Worm (Caenorhabditis elegans) whole organism, midembryonic: ENCODE data around the gene acr-14.

Experiments
- T22C8.4 ChIP-seq: fragments of 200-800 bp; sonication (Bioruptor generic); IDR thresholded peaks from 2 replicates; pipeline ENCODE4 v1.3.6; 2022; ENCODE audit warnings: missing genetic modification characterization, missing compliant biosample characterization
- cog-1 ChIP-seq: sonication (generic microtip); optimal IDR thresholded peaks from 2 replicates; lab custom pipeline; 2016; ENCODE audit warnings: missing genetic modification characterization, missing compliant biosample characterization
- flt-1 ChIP-seq: fragments of 200-800 bp; sonication (Bioruptor generic); IDR thresholded peaks from 2 replicates; pipeline ENCODE4 v1.3.6; 2022; ENCODE audit warnings: missing genetic modification characterization, missing compliant biosample characterization
- klf-2 ChIP-seq: fragments of 200-800 bp; sonication (Bioruptor generic); conservative IDR thresholded peaks from 2 replicates; pipeline ENCODE4 v1.3.6; 2022; ENCODE audit warnings: missing genetic modification reagents, missing genetic modification characterization, missing compliant biosample characterization
- med-1 ChIP-seq: sonication (generic microtip); optimal IDR thresholded peaks from 2 replicates; lab custom pipeline; 2017; ENCODE audit warnings: missing genetic modification characterization, mild to moderate bottlenecking, missing compliant biosample characterization, antibody characterized with exemption, missing genetic modification reagents; ENCODE audit not compliant: insufficient read depth
- ref-1 ChIP-seq: fragments of 200-800 bp; sonication (Bioruptor generic); conservative IDR thresholded peaks from 2 replicates; pipeline ENCODE4 v1.3.6; 2022; ENCODE audit warnings: missing genetic modification reagents, missing genetic modification characterization, missing compliant biosample characterization
- tab-1 ChIP-seq: fragments of 200-800 bp; sonication (Bioruptor generic); IDR thresholded peaks from 2 replicates; pipeline ENCODE4 v1.3.6; 2022; ENCODE audit warnings: missing genetic modification characterization, missing compliant biosample characterization
- ztf-23 ChIP-seq: fragments of 200-800 bp; sonication (Bioruptor generic); IDR thresholded peaks from 2 replicates; pipeline ENCODE4 v1.3.6; 2022; ENCODE audit warnings: missing genetic modification reagents, missing genetic modification characterization, missing compliant biosample characterization
- ztf-29 ChIP-seq: fragments of 200-800 bp; sonication (Bioruptor generic); IDR thresholded peaks from 2 replicates; pipeline ENCODE4 v1.3.6; 2022; ENCODE audit warnings: missing genetic modification reagents, missing genetic modification characterization, missing compliant biosample characterization

Gene acr-14

ce11 chrII:8170374-8170773 lies 6.6 kb downstream of the acr-14 start, which contains the start of gene T05C12.11:
TSS of gene T05C12.11 (minus strand) at chrII:8170474.
- no peak for TF ChIP-seq ref-1
- TF ChIP-seq cog-1 (tag; lab: Kevin White, UChicago) = no peak
- no peak for TF ChIP-seq T22C8.4
- TF ChIP-seq med-1 (GFP tag; lab: Kevin White, UChicago) = no peak
- no peak for TF ChIP-seq klf-2 (GFP tag; lab: Robert Waterston, UW)
- no peak for TF ChIP-seq ztf-23
- TF ChIP-seq ztf-29 (GFP tag; lab: Robert Waterston, UW) = no peak
- TF ChIP-seq flt-1 (GFP tag; lab: Robert Waterston, UW) = no peak
- no peak for TF ChIP-seq tab-1

- TF ChIP-seq ztf-29 (GFP tag; lab: Robert Waterston, UW) (no peak), ztf-23 (no peak), tab-1 (no peak), T22C8.4 (no peak), ref-1 (no peak), med-1 (GFP tag; lab: Kevin White, UChicago) (no peak), klf-2 (GFP tag; lab: Robert Waterston, UW) (no peak), flt-1 (GFP tag; lab: Robert Waterston, UW) (no peak), cog-1 (tag; lab: Kevin White, UChicago) (no peak)
Observed at ce11 chrII:8169283-8169682, 7.7 kb downstream of the acr-14 start, which contains the start of gene T05C12.15. TSS of gene T05C12.15 (plus strand) at chrII:8169583.

- no peak for TF ChIP-seq ztf-29 (GFP tag; lab: Robert Waterston, UW)
- TF ChIP-seq cog-1 (tag; lab: Kevin White, UChicago) = no peak
- no peak for TF ChIP-seq T22C8.4
- TF ChIP-seq flt-1 (GFP tag; lab: Robert Waterston, UW) = no peak
- TF ChIP-seq ztf-23 = no peak
- no peak for TF ChIP-seq tab-1
Observed at ce11 chrII:8162120-8162648, 14.8 kb downstream of the acr-14 start, which contains the start of the genes emb-27 and rrf-3. TSS of gene emb-27 (minus strand) at chrII:8162170. TSS of gene rrf-3 (plus strand) at chrII:8162465.

DNA sequence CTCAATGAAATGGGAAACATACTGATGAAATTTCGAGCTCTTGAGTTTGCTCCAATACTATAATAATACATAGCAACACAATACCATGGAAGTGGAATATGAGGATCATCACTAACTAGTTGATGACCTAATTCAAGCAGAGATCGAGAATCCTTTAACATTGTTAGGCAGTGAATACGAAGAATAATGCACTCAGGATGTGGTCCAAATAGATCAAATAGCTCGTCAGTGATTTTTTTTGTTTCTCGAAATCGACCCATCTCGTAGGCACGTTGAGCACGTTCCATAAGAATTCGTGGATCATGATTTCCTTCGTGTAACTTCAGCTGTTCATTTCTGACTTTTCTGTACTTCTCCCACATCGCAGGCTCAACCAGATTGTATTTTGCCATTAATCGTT lies 16.1 kb downstream of the acr-14 start:
- TF ChIP-seq tab-1 (no peak), ztf-23 (no peak), flt-1 (GFP tag; lab: Robert Waterston, UW) (no peak), klf-2 (GFP tag; lab: Robert Waterston, UW) (no peak), T22C8.4 (no peak), cog-1 (tag; lab: Kevin White, UChicago) (no peak), ref-1 (no peak), ztf-29 (GFP tag; lab: Robert Waterston, UW) (no peak), med-1 (GFP tag; lab: Kevin White, UChicago) (no peak)

DNA sequence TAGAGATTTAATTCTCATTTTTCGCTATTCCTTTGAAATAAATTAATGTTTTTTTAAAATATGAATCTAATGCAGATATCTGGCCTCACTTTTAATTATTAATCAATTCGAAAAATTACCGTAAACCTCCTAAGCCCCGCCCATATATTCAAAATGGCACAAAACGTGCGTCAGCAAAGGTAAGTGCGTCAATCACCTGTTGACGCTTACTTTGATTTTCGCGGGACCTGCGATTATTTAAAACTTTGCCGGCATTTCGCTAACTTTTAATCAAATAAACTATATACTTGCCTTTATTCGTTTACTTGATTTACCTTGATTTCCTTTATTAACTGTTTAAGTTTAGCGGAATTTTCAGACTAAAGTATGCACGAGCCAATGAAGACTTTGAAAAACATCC lies 19.0 kb downstream of the acr-14 start, which contains the start of gene pch-2:
TSS of gene pch-2 (plus strand) at position 359 of the 400 bp plus-strand sequence.
- TF ChIP-seq ztf-29 (GFP tag; lab: Robert Waterston, UW) = no peak
- no peak for TF ChIP-seq flt-1 (GFP tag; lab: Robert Waterston, UW)
- TF ChIP-seq ztf-23 = no peak
- no peak for TF ChIP-seq klf-2 (GFP tag; lab: Robert Waterston, UW)
- TF ChIP-seq tab-1 = no peak
- TF ChIP-seq ref-1 = no peak
- TF ChIP-seq med-1 (GFP tag; lab: Kevin White, UChicago) = no peak
- TF ChIP-seq cog-1 (tag; lab: Kevin White, UChicago) = no peak
- TF ChIP-seq T22C8.4 = no peak

DNA sequence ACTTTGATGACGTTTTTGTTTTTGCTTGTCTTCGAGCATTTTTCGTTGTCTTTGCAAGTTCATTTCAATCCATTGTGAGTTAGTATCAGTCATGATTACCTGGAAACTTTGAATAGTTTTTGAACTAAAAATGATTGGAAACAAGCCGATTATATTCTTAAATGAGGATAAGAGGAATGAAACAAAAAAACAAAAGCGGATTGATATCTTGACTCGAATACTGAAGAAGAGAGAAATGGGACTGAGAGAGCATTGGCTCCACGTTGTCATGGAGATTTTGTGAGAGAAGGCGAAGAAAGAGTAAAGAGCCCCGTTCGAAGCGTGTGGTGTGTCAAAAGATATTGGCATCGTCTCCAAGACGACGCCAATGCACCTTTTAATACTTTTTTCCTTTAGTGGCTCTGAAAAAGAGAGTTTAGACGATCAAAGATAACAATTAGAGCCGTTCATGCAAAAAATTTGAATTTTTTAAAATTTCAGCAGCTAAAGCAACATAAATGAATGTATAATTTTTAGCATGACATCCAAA lies 20.1 kb downstream of the acr-14 start, which contains the start of the genes tub-1 and tmem-138:
TSS of gene tub-1 (minus strand) at position 101 of the 529 bp plus-strand sequence.
TSS of gene tmem-138 (plus strand) at position 479 of the 529 bp plus-strand sequence.
- TF ChIP-seq ztf-29 (GFP tag; lab: Robert Waterston, UW) (no peak), cog-1 (tag; lab: Kevin White, UChicago) (no peak)

DNA sequence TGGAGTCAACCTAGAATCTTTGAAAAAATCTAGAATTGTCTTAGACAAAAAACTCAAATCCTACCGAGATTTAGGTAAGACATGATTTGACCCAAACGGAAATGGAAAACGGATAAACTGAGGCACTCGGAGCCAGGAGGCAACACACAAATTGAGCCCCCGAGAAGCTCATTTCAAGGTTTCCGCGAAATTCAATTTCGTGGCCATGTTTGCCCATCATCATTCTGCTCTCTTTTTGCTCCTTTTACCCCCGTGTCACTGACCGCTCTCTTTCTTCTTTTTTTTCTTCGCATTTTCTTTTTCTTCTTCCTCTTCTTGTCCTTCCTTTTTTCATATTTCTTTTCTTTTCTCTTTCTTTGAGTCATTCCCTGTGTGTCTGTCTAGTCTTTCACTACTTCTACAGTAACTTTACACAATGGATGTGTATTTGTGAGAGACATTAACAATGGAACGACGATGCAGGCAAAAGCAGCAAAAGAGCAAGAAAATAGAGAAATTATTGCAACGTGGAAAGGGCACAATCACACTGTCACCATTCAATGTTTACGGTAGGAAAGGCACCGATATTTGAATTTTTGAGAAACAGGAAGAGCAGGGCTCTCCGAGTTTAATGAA lies 24.2 kb downstream of the acr-14 start:
- TF ChIP-seq ztf-23 = no peak
- TF ChIP-seq flt-1 (GFP tag; lab: Robert Waterston, UW) = no peak
- no peak for TF ChIP-seq med-1 (GFP tag; lab: Kevin White, UChicago)
- TF ChIP-seq ztf-29 (GFP tag; lab: Robert Waterston, UW) = no peak
- TF ChIP-seq klf-2 (GFP tag; lab: Robert Waterston, UW) = no peak
- TF ChIP-seq T22C8.4 = no peak
- TF ChIP-seq cog-1 (tag; lab: Kevin White, UChicago) = no peak
- TF ChIP-seq ref-1 = no peak
- no peak for TF ChIP-seq tab-1

ce11 chrII:8149930-8150329 lies 27.1 kb downstream of the acr-14 start, which contains the start of gene F10B5.3:
TSS of gene F10B5.3 (minus strand) at chrII:8150030.
- TF ChIP-seq med-1 (GFP tag; lab: Kevin White, UChicago) = no peak
- no peak for TF ChIP-seq flt-1 (GFP tag; lab: Robert Waterston, UW)
- no peak for TF ChIP-seq T22C8.4
- TF ChIP-seq ztf-29 (GFP tag; lab: Robert Waterston, UW) = no peak
- TF ChIP-seq klf-2 (GFP tag; lab: Robert Waterston, UW) = no peak
- TF ChIP-seq cog-1 (tag; lab: Kevin White, UChicago) = no peak
- TF ChIP-seq ztf-23 = no peak
- no peak for TF ChIP-seq ref-1
- TF ChIP-seq tab-1 = no peak

DNA sequence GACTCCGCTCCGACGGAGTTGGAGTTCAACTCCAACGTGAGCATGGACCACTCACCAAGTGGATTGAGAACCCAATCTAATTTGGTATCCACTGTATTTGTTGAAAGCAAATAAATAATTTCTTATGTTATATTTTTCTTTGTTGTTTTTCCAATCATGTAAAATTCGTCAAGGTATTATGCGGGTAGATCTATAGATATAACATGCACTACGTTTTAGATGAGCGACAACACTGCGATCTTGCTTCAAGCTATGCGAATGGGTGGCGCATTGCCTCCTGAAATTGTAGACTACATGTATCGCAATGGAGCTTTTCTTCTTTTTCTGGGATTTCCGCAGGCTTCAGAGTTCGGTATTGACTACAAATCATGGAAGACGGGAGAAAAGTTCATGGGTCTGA lies 32.5 kb downstream of the acr-14 start, which contains the start of gene F10B5.2:
TSS of gene F10B5.2 (plus strand) at position 220 of the 400 bp plus-strand sequence.
- TF ChIP-seq med-1 (GFP tag; lab: Kevin White, UChicago) (no peak), tab-1 (no peak), ztf-29 (GFP tag; lab: Robert Waterston, UW) (no peak), ref-1 (no peak), cog-1 (tag; lab: Kevin White, UChicago) (no peak), klf-2 (GFP tag; lab: Robert Waterston, UW) (no peak), T22C8.4 (no peak), flt-1 (GFP tag; lab: Robert Waterston, UW) (no peak), ztf-23 (no peak)
